Worm (Caenorhabditis elegans) whole organism, L2 larva: Measurements from ENCODE around the gene unc-18.
"Not testable (repeated sequence)": the region's sequence is repeated elsewhere in the genome, so short reads cannot be mapped to it uniquely, and the experiment has no call there.

Experiments used
- alr-1 ChIP-seq: fragments of 150-350 bp; optimal IDR thresholded peaks from 2 replicates; lab custom pipeline; 2014; ENCODE audit warnings: missing biosample characterization, missing genetic modification characterization
- egl-27 ChIP-seq: sonication (generic microtip); optimal IDR thresholded peaks from 3 replicates; lab custom pipeline; 2017; ENCODE audit warnings: missing biosample characterization, missing genetic modification reagents, missing genetic modification characterization
- lin-13 ChIP-seq: fragments of 150-350 bp; optimal IDR thresholded peaks from 2 replicates; lab custom pipeline; 2014; ENCODE audit warnings: missing biosample characterization, missing genetic modification reagents, missing genetic modification characterization
- lin-39 ChIP-seq: fragments of 150-350 bp; optimal IDR thresholded peaks from 2 replicates; lab custom pipeline; 2014; ENCODE audit warnings: missing biosample characterization, missing genetic modification reagents, missing genetic modification characterization
- nhr-25 ChIP-seq: fragments of 150-350 bp; sonication (generic microtip); optimal IDR thresholded peaks from 3 replicates; lab custom pipeline; 2014; ENCODE audit warnings: missing biosample characterization, missing genetic modification characterization
- peb-1 ChIP-seq: fragments of 150-350 bp; optimal IDR thresholded peaks from 2 replicates; lab custom pipeline; 2014; ENCODE audit warnings: missing biosample characterization, missing genetic modification characterization
- unc-62 ChIP-seq: fragments of 150-350 bp; optimal IDR thresholded peaks from 2 replicates; lab custom pipeline; 2014; ENCODE audit warnings: missing biosample characterization, missing genetic modification reagents, missing genetic modification characterization

ce11 chrX:7664819-7665218 lies 17.9 kb upstream of the unc-18 start, which contains the start of gene dhs-29:
- TF ChIP-seq unc-62; lin-13; lin-39 (tag; lab: Kevin White, UChicago); peb-1; nhr-25 (tag; lab: Kevin White, UChicago); alr-1; egl-27: not testable (repeated sequence)
